Worm (Caenorhabditis elegans): Measurements from ENCODE around the gene T19C9.8.

The T19C9.8 gene

DNA sequence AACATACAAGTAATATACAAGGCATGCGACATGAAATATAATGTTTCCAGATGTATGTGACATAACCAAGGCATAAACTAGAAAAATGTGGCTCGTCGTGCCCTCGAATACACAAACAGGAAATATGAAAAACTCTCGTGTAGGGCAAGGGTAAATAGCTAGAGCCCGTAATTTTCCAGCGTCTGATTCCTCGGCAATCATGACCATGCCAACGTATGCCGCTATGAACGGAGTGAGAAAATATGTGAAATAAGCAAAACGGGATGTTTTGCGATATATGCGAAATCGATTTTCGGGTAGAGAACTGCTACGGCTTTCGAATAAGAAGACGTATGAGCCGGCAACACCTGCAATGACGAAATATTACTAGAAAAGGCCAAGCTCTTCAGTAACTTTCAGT lies 13.5 kb upstream of the T19C9.8 start, which contains the start of gene scl-25:
Gene scl-25, plus strand, starts transcription at position 301 of the 400 bp plus-strand sequence.
- TF ChIP-seq repo-1 (tag; optimal IDR thresholded peaks at IDR 0.05) = no peak
- no peak for TF ChIP-seq ceh-100 (GFP tag; IDR thresholded peaks at IDR 0.05)
- no peak for TF ChIP-seq hlh-12 (tag; optimal IDR thresholded peaks at IDR 0.05)
- TF ChIP-seq zfh-2 (GFP tag; conservative IDR thresholded peaks at IDR 0.05) = no peak
- no peak for TF ChIP-seq F22D6.2 (tag; optimal IDR thresholded peaks at IDR 0.05)
- TF ChIP-seq atf-7 (tag; optimal IDR thresholded peaks at IDR 0.05) = no peak
- no peak for TF ChIP-seq lin-40 (tag; optimal IDR thresholded peaks at IDR 0.05)
- TF ChIP-seq F57A8.1 (GFP tag; optimal IDR thresholded peaks at IDR 0.05) = no peak
- no peak for TF ChIP-seq sdz-38 (tag; optimal IDR thresholded peaks at IDR 0.05)
- no peak for TF ChIP-seq ceh-27 (GFP tag; optimal IDR thresholded peaks at IDR 0.05)

DNA sequence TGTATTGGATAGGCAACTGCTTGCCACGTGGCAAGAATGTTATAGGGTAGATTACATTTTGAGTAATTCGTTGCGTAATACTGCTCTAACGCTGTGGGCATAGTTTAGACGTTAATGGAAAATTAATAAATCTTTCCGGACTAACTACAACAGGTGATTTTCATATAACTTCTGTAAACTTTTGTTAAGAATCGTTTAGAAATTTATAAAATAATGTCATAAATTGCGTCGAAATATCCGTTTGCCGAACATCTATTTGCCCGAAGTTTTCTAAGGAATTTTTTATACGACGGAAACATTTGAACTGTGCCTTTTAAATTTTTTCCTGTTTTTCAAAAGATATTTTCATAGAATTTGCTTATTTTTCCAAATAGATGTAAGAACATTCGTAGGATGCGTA lies 12.8 kb upstream of the T19C9.8 start, which contains the start of gene srh-112:
Gene srh-112, minus strand, starts transcription at position 101 of the 400 bp plus-strand sequence.
- no peak for TF ChIP-seq unc-130 (GFP tag; optimal IDR thresholded peaks at IDR 0.05)
- TF ChIP-seq ZK185.1 (tag; optimal IDR thresholded peaks at IDR 0.05; ENCODE audit: poor library complexity, severe bottlenecking) = no peak
- no peak for TF ChIP-seq nfyb-1 (GFP tag; IDR thresholded peaks at IDR 0.05)
- no peak for TF ChIP-seq egl-44 (GFP tag; IDR thresholded peaks at IDR 0.05)
- TF ChIP-seq nhr-90 (tag; optimal IDR thresholded peaks at IDR 0.05) = no peak
- TF ChIP-seq ets-4 (GFP tag; optimal IDR thresholded peaks at IDR 0.05) = no peak
- TF ChIP-seq ama-1 (optimal IDR thresholded peaks at IDR 0.05) = no peak
- TF ChIP-seq ama-1 (GFP tag; optimal IDR thresholded peaks at IDR 0.05) = no peak
- TF ChIP-seq ceh-100 (GFP tag; IDR thresholded peaks at IDR 0.05) = no peak
- TF ChIP-seq tbp1 (GFP tag; optimal IDR thresholded peaks at IDR 0.05) = no peak
- TF ChIP-seq madf-8 (GFP tag; conservative IDR thresholded peaks at IDR 0.05) = no peak
- TF ChIP-seq egl-18 (GFP tag; IDR thresholded peaks at IDR 0.05) = no peak
- TF ChIP-seq cebp-1 (GFP tag; IDR thresholded peaks at IDR 0.05) = no peak
- no peak for TF ChIP-seq cebp-1 (tag; optimal IDR thresholded peaks at IDR 0.05)
- TF ChIP-seq bed-2 (GFP tag; IDR thresholded peaks at IDR 0.05) = no peak
- no peak for TF ChIP-seq F23B12.7 (tag; optimal IDR thresholded peaks at IDR 0.05; ENCODE audit: insufficient read depth)
- no peak for TF ChIP-seq hlh-12 (tag; optimal IDR thresholded peaks at IDR 0.05)
- TF ChIP-seq lsy-27 (tag; optimal IDR thresholded peaks at IDR 0.05; ENCODE audit: borderline replicate concordance, insufficient read depth) = no peak
- no peak for TF ChIP-seq pha-4 (tag; optimal IDR thresholded peaks at IDR 0.05)
- TF ChIP-seq D2030.7 (GFP tag; IDR thresholded peaks at IDR 0.05) = no peak

ce11 chrV:17232403-17232802 lies 6.5 kb upstream of the T19C9.8 start:
- TF ChIP-seq nfya-1 (tag; optimal IDR thresholded peaks at IDR 0.05; ENCODE audit: borderline replicate concordance, insufficient read depth) (no peak), ama-1 (optimal IDR thresholded peaks at IDR 0.05) (no peak), ama-1 (GFP tag; optimal IDR thresholded peaks at IDR 0.05) (no peak), madf-3 (GFP tag; IDR thresholded peaks at IDR 0.05) (no peak), D2030.7 (GFP tag; IDR thresholded peaks at IDR 0.05) (no peak)

DNA sequence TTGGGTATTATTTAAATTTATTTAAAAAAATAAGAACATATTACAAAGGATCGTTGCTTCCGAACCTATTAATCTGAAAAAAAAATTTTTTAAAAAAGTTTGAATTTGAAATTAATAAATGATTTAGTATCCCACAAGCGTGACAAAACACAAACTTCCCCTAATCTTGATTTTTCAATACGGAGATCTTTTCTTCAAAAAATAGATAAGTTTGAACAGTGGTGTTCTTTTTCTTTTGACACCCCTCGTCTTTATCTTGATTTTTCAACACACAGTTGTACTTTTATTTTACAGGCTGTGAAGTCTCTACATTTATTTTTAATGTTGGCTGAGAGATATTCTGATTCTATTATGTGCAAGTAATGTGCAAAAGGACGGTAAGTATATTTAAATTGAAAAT lies 2.6 kb upstream of the T19C9.8 start, which contains the start of gene T19C9.10:
Gene T19C9.10, plus strand, starts transcription at position 248 of the 400 bp plus-strand sequence.
- TF ChIP-seq hlh-12 (tag; optimal IDR thresholded peaks at IDR 0.05) = no peak
- no peak for TF ChIP-seq efl-1 (GFP tag; optimal IDR thresholded peaks at IDR 0.05)
- no peak for TF ChIP-seq sptf-2 (GFP tag; optimal IDR thresholded peaks at IDR 0.05)
- TF ChIP-seq attf-3 (GFP tag; conservative IDR thresholded peaks at IDR 0.05) = no peak
- no peak for TF ChIP-seq hlh-26 (GFP tag; conservative IDR thresholded peaks at IDR 0.05)
- TF ChIP-seq zfh-2 (GFP tag; conservative IDR thresholded peaks at IDR 0.05) = no peak
- TF ChIP-seq snpc-1.1 (tag; optimal IDR thresholded peaks at IDR 0.05; ENCODE audit: insufficient read depth) = no peak
- no peak for TF ChIP-seq mes-4 (tag; optimal IDR thresholded peaks at IDR 0.05)
- TF ChIP-seq rec-8 (tag; optimal IDR thresholded peaks at IDR 0.05) = no peak
- no peak for TF ChIP-seq ekl-4 (GFP tag; IDR thresholded peaks at IDR 0.05)
- TF ChIP-seq aptf-2 (GFP tag; conservative IDR thresholded peaks at IDR 0.05) = no peak
